Worm (Caenorhabditis elegans) whole organism, L2 larva: ENCODE data around the gene F57E7.4.
A peak's percentile ranks its signal among the peaks of the same experiment; 100 is the strongest.

Experiments used
- Y55F3AM.14 ChIP-seq: fragments of 200-800 bp; sonication (Bioruptor generic); optimal IDR thresholded peaks from 2 replicates; lab custom pipeline; 2018; ENCODE audit warnings: mild to moderate bottlenecking, missing genetic modification characterization, missing compliant biosample characterization
- ZK546.5 ChIP-seq: sonication (generic microtip); optimal IDR thresholded peaks from 2 replicates; lab custom pipeline; 2017; ENCODE audit warnings: missing biosample characterization, missing genetic modification characterization
- alr-1 ChIP-seq: fragments of 150-350 bp; optimal IDR thresholded peaks from 2 replicates; lab custom pipeline; 2014; ENCODE audit warnings: missing biosample characterization, missing genetic modification characterization
- ama-1 ChIP-seq: fragments of 150-350 bp; optimal IDR thresholded peaks from 2 replicates; lab custom pipeline; 2018; ENCODE audit warnings: inconsistent platforms
- blmp-1 ChIP-seq: sonication (generic microtip); optimal IDR thresholded peaks from 2 replicates; lab custom pipeline; 2017; ENCODE audit warnings: missing genetic modification characterization, mild to moderate bottlenecking, missing compliant biosample characterization, antibody characterized with exemption, moderate library complexity; ENCODE audit not compliant: insufficient read depth
- ceh-16 ChIP-seq: fragments of 150-350 bp; optimal IDR thresholded peaks from 2 replicates; lab custom pipeline; 2014; ENCODE audit warnings: missing biosample characterization, missing genetic modification characterization
- ceh-82 ChIP-seq: fragments of 150-350 bp; optimal IDR thresholded peaks from 2 replicates; lab custom pipeline; 2014; ENCODE audit warnings: missing biosample characterization, missing genetic modification characterization
- dmd-4 ChIP-seq: sonication (generic microtip); optimal IDR thresholded peaks from 2 replicates; lab custom pipeline; 2017; ENCODE audit warnings: missing biosample characterization, missing genetic modification characterization
- egl-27 ChIP-seq: sonication (generic microtip); optimal IDR thresholded peaks from 3 replicates; lab custom pipeline; 2017; ENCODE audit warnings: missing biosample characterization, missing genetic modification reagents, missing genetic modification characterization
- elt-3 ChIP-seq: sonication (generic microtip); optimal IDR thresholded peaks from 2 replicates; lab custom pipeline; 2017; ENCODE audit warnings: missing biosample characterization, missing genetic modification characterization
- fos-1 ChIP-seq: fragments of 150-350 bp; optimal IDR thresholded peaks from 2 replicates; lab custom pipeline; 2014; ENCODE audit warnings: missing biosample characterization, missing genetic modification characterization
- lin-11 ChIP-seq: fragments of 150-350 bp; sonication (generic microtip); optimal IDR thresholded peaks from 2 replicates; lab custom pipeline; 2014; ENCODE audit warnings: missing biosample characterization, missing genetic modification characterization, inconsistent platforms, mixed read lengths
- lin-13 ChIP-seq: fragments of 150-350 bp; optimal IDR thresholded peaks from 2 replicates; lab custom pipeline; 2014; ENCODE audit warnings: missing biosample characterization, missing genetic modification reagents, missing genetic modification characterization
- lin-39 ChIP-seq: fragments of 150-350 bp; optimal IDR thresholded peaks from 2 replicates; lab custom pipeline; 2014; ENCODE audit warnings: missing biosample characterization, missing genetic modification reagents, missing genetic modification characterization
- lsy-2 ChIP-seq, 2 experiments: fragments of 150-350 bp in 1 of 2; sonication (generic microtip) in 1 of 2; optimal IDR thresholded peaks; 2 replicates each; lab custom pipeline; 2014 to 2017; ENCODE audit warnings: missing biosample characterization in 2 of 2, missing genetic modification characterization in 2 of 2
- mab-5 ChIP-seq: fragments of 150-350 bp; optimal IDR thresholded peaks from 2 replicates; lab custom pipeline; 2014; ENCODE audit warnings: missing biosample characterization, missing genetic modification characterization
- mbf-1 ChIP-seq: sonication (generic microtip); optimal IDR thresholded peaks from 2 replicates; lab custom pipeline; 2017; ENCODE audit warnings: missing biosample characterization, missing genetic modification characterization
- nhr-10 ChIP-seq: sonication (generic microtip); optimal IDR thresholded peaks from 2 replicates; lab custom pipeline; 2017; ENCODE audit warnings: missing biosample characterization, missing genetic modification characterization
- nhr-11 ChIP-seq: fragments of 150-350 bp; optimal IDR thresholded peaks from 2 replicates; lab custom pipeline; 2014; ENCODE audit warnings: missing biosample characterization, missing genetic modification characterization
- nhr-12 ChIP-seq: fragments of 150-350 bp; optimal IDR thresholded peaks from 2 replicates; lab custom pipeline; 2014; ENCODE audit warnings: missing biosample characterization, missing genetic modification characterization
- nhr-129 ChIP-seq: fragments of 150-350 bp; optimal IDR thresholded peaks from 2 replicates; lab custom pipeline; 2014; ENCODE audit warnings: missing biosample characterization, missing genetic modification characterization
- nhr-21 ChIP-seq: fragments of 150-350 bp; optimal IDR thresholded peaks from 2 replicates; lab custom pipeline; 2014; ENCODE audit warnings: missing biosample characterization, missing genetic modification characterization
- nhr-237 ChIP-seq: fragments of 150-350 bp; optimal IDR thresholded peaks from 2 replicates; lab custom pipeline; 2014; ENCODE audit warnings: missing biosample characterization, missing genetic modification characterization
- nhr-25 ChIP-seq: fragments of 150-350 bp; sonication (generic microtip); optimal IDR thresholded peaks from 3 replicates; lab custom pipeline; 2014; ENCODE audit warnings: missing biosample characterization, missing genetic modification characterization
- nhr-6 ChIP-seq: fragments of 150-350 bp; optimal IDR thresholded peaks from 2 replicates; lab custom pipeline; 2014; ENCODE audit warnings: missing biosample characterization, missing genetic modification characterization
- nhr-77 ChIP-seq: fragments of 150-350 bp; optimal IDR thresholded peaks from 2 replicates; lab custom pipeline; 2014; ENCODE audit warnings: missing biosample characterization, missing genetic modification characterization
- peb-1 ChIP-seq: fragments of 150-350 bp; optimal IDR thresholded peaks from 2 replicates; lab custom pipeline; 2014; ENCODE audit warnings: missing biosample characterization, missing genetic modification characterization
- sem-4 ChIP-seq: fragments of 150-350 bp; optimal IDR thresholded peaks from 2 replicates; lab custom pipeline; 2014; ENCODE audit warnings: missing biosample characterization, missing genetic modification reagents, missing genetic modification characterization
- skn-1 ChIP-seq: sonication (generic microtip); optimal IDR thresholded peaks from 2 replicates; lab custom pipeline; 2017; ENCODE audit warnings: missing biosample characterization, missing genetic modification characterization
- sma-3 ChIP-seq: sonication (generic microtip); optimal IDR thresholded peaks from 2 replicates; lab custom pipeline; 2016; ENCODE audit warnings: missing genetic modification reagents, missing genetic modification characterization, missing compliant biosample characterization
- sma-9 ChIP-seq, 2 experiments: fragments of 150-350 bp in 1 of 2; sonication (generic microtip) in 1 of 2; optimal IDR thresholded peaks; 2 replicates each; lab custom pipeline; 2014 to 2016; ENCODE audit warnings: missing genetic modification characterization in 2 of 2, mild to moderate bottlenecking in 1 of 2, missing biosample characterization in 1 of 2, missing compliant biosample characterization in 1 of 2, missing genetic modification reagents in 1 of 2, moderate library complexity in 1 of 2
- snpc-4 ChIP-seq: fragments of 150-350 bp; optimal IDR thresholded peaks from 2 replicates; lab custom pipeline; 2014; ENCODE audit warnings: missing biosample characterization, missing genetic modification characterization
- unc-55 ChIP-seq: fragments of 150-350 bp; sonication (generic microtip); optimal IDR thresholded peaks from 3 replicates; lab custom pipeline; 2014; ENCODE audit warnings: missing biosample characterization, missing genetic modification reagents, missing genetic modification characterization
- unc-62 ChIP-seq: fragments of 150-350 bp; optimal IDR thresholded peaks from 2 replicates; lab custom pipeline; 2014; ENCODE audit warnings: missing biosample characterization, missing genetic modification reagents, missing genetic modification characterization
- zag-1 ChIP-seq: fragments of 150-350 bp; optimal IDR thresholded peaks from 2 replicates; lab custom pipeline; 2014; ENCODE audit warnings: missing biosample characterization, missing genetic modification characterization
- ztf-1 ChIP-seq: fragments of 200-800 bp; sonication (Bioruptor generic); conservative IDR thresholded peaks from 2 replicates; pipeline ENCODE4 v1.3.6; 2022; ENCODE audit warnings: missing genetic modification characterization, missing compliant biosample characterization
- ztf-11 ChIP-seq: sonication (generic microtip); optimal IDR thresholded peaks from 2 replicates; lab custom pipeline; 2017; ENCODE audit warnings: missing biosample characterization, missing genetic modification characterization
- ztf-4 ChIP-seq: fragments of 150-350 bp; optimal IDR thresholded peaks from 2 replicates; lab custom pipeline; 2014; ENCODE audit warnings: missing biosample characterization, missing genetic modification characterization

F57E7.4 gene

DNA sequence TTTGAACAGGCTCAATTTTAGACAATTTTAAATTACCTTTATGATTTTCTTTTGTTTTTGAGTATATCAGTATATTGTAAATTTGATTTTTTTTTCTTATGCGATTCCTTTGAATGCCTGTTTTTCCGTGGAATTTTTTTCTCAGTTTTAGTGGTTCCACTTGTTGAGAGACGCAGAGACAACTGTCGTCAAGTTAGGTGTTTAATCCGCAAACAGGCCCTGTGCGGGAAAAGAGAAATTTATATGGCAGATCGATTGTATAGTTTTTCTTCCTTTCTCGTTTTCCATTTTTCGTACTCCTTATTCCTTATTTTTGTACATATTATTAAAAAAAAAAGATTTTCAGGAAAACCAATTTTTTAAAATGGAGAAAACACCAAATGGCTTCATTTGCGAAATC lies 18.2 kb upstream of the F57E7.4 start, which contains the start of gene F36D3.1 (continued):
- no peak for TF ChIP-seq elt-3 (tag; lab: Kevin White, UChicago)
- no peak for TF ChIP-seq mab-5
- TF ChIP-seq skn-1 (tag; lab: Kevin White, UChicago): no peak
- TF ChIP-seq ceh-82: no peak
- TF ChIP-seq lin-39 (tag; lab: Kevin White, UChicago): no peak
- no peak for TF ChIP-seq nhr-237
- no peak for TF ChIP-seq nhr-25
- TF ChIP-seq snpc-4: peak; percentile 67
- no peak for TF ChIP-seq sma-3
- no peak for TF ChIP-seq Y55F3AM.14 (GFP tag; lab: Kevin White, UChicago)
- TF ChIP-seq sem-4 (tag; lab: Kevin White, UChicago): peak; percentile 23
- TF ChIP-seq ztf-11 (tag; lab: Kevin White, UChicago): no peak
- no peak for TF ChIP-seq zag-1 (tag; lab: Kevin White, UChicago)
- peak; percentile 15 for TF ChIP-seq fos-1 (tag; lab: Kevin White, UChicago)
- no peak for TF ChIP-seq nhr-6 (tag; lab: Kevin White, UChicago)
- TF ChIP-seq egl-27: no peak
- TF ChIP-seq peb-1 (tag; lab: Kevin White, UChicago): no peak
- TF ChIP-seq ZK546.5 (tag; lab: Kevin White, UChicago): no peak
- TF ChIP-seq blmp-1: no peak
- TF ChIP-seq nhr-11: no peak
- no peak for TF ChIP-seq ceh-16 (tag; lab: Kevin White, UChicago)

- TF ChIP-seq unc-62 (GFP tag; lab: Kevin White, UChicago) (no peak), lin-13 (GFP tag; lab: Kevin White, UChicago) (no peak), sem-4 (tag; lab: Kevin White, UChicago) (no peak), ztf-11 (tag; lab: Kevin White, UChicago) (no peak), nhr-237 (no peak), ama-1 (lab: Kevin White, UChicago) (no peak), dmd-4 (no peak), nhr-10 (tag; lab: Kevin White, UChicago) (no peak), ztf-1 (no peak), nhr-129 (tag; lab: Kevin White, UChicago) (no peak), lsy-2 (tag; optimal IDR thresholded peaks at IDR 0.05; lab: Kevin White, UChicago) (no peak), Y55F3AM.14 (GFP tag; lab: Kevin White, UChicago) (no peak), nhr-12 (no peak), fos-1 (tag; lab: Kevin White, UChicago) (no peak)
These were observed 16.7 kb upstream of the F57E7.4 start, which contains the start of gene srh-136 for ce11 chrV:16497504-16497903. Gene srh-136, minus strand, starts transcription at chrV:16497596.

DNA sequence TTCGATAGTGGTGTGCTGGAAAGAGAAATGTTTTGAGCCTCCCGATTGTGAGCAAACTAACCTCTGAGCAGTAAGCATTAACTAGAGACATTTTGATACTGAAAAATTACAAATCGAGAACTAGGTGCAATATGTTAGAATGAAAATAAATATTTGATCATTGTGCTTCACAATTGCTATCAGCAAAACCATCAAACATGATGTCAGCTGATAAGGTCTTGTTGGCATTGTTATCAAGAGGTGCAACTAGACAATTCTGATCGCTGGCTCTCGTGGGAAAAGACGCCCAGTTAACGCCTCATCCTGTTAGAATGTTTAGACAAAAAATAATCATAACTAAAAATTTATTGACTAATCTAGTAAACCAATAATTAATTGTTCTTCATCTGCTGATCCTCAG lies 13.5 kb upstream of the F57E7.4 start, which contains the start of gene comt-2:
TSS of gene comt-2 (minus strand) at position 131 of the 400 bp plus-strand sequence.
- TF ChIP-seq sma-9 (GFP tag; optimal IDR thresholded peaks at IDR 0.05; lab: Kevin White, UChicago) (peak; percentile 60), sma-9 (tag; optimal IDR thresholded peaks at IDR 0.05; lab: Kevin White, UChicago) (no peak), ztf-11 (tag; lab: Kevin White, UChicago) (no peak), unc-55 (no peak), fos-1 (tag; lab: Kevin White, UChicago) (peak; percentile 72)
- TF ChIP-seq, all 48 proteins: peak for 2

ce11 chrV:16488172-16488571 lies 7.4 kb upstream of the F57E7.4 start, which contains the start of gene sqst-4:
Gene sqst-4, plus strand, starts transcription at chrV:16488472.
- TF ChIP-seq ztf-4 (no peak), lin-11 (no peak), nhr-21 (no peak), skn-1 (tag; lab: Kevin White, UChicago) (no peak), peb-1 (tag; lab: Kevin White, UChicago) (no peak), lin-39 (tag; lab: Kevin White, UChicago) (no peak), egl-27 (no peak), sem-4 (tag; lab: Kevin White, UChicago) (no peak), ZK546.5 (tag; lab: Kevin White, UChicago) (no peak), elt-3 (tag; lab: Kevin White, UChicago) (no peak)

DNA sequence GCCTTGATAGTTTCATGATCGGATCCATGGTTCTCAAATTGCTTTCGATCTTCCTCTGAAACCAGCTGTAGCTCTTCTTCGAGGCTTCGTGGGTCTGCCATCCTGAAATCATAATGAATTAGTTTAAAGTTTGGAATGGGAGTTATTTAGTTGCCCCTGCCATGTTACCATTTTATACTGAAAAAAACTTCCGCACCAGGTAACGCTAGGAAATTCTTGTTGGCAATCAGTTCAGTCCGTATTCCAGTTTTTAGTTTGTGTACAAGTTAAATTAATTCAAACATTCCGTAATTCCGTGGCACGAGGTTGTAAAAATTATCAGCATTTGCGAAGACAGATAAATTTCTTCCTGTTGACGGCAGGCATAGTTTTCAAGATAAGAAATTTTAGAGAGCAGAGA lies 6.7 kb upstream of the F57E7.4 start, which contains the start of gene Y32B12A.5:
TSS of gene Y32B12A.5 (minus strand) at position 101 of the 400 bp plus-strand sequence.
- no peak for TF ChIP-seq lin-11
- TF ChIP-seq mab-5: no peak
- TF ChIP-seq sma-3: no peak
- no peak for TF ChIP-seq mbf-1 (tag; lab: Kevin White, UChicago)
- no peak for TF ChIP-seq unc-62 (GFP tag; lab: Kevin White, UChicago)
- TF ChIP-seq ceh-16 (tag; lab: Kevin White, UChicago): no peak
- no peak for TF ChIP-seq nhr-77 (tag; lab: Kevin White, UChicago)
- TF ChIP-seq Y55F3AM.14 (GFP tag; lab: Kevin White, UChicago): no peak
- no peak for TF ChIP-seq alr-1 (tag; lab: Kevin White, UChicago)
